Worm (Caenorhabditis elegans) whole organism, early embryonic: ENCODE results near the gene pqn-90.

Experiments used
- B0310.2 ChIP-seq: sonication (generic microtip); optimal IDR thresholded peaks from 2 replicates; lab custom pipeline; 2016; ENCODE audit warnings: mild to moderate bottlenecking, missing genetic modification characterization, missing compliant biosample characterization
- F13C5.2 ChIP-seq: sonication (generic microtip); optimal IDR thresholded peaks from 2 replicates; lab custom pipeline; 2017; ENCODE audit warnings: mild to moderate bottlenecking, missing genetic modification characterization, inconsistent platforms, missing compliant biosample characterization
- aly-1 ChIP-seq: sonication (generic microtip); optimal IDR thresholded peaks from 2 replicates; lab custom pipeline; 2016; ENCODE audit warnings: missing genetic modification characterization, missing compliant biosample characterization
- ama-1 ChIP-seq: fragments of 150-350 bp; optimal IDR thresholded peaks from 2 replicates; lab custom pipeline; 2014
- ceh-13 ChIP-seq: fragments of 200-800 bp; sonication (Bioruptor generic); optimal IDR thresholded peaks from 2 replicates; lab custom pipeline; 2018; ENCODE audit warnings: mild to moderate bottlenecking, missing genetic modification characterization, missing compliant biosample characterization
- ceh-36 ChIP-seq: sonication (generic microtip); optimal IDR thresholded peaks from 2 replicates; lab custom pipeline; 2016; ENCODE audit warnings: missing genetic modification characterization, inconsistent platforms, missing compliant biosample characterization
- ets-7 ChIP-seq: sonication (generic microtip); optimal IDR thresholded peaks from 2 replicates; lab custom pipeline; 2016; ENCODE audit warnings: missing genotype, missing genetic modification characterization, missing compliant biosample characterization
- hmg-4 ChIP-seq: fragments of 200-800 bp; sonication (Bioruptor generic); optimal IDR thresholded peaks from 2 replicates; lab custom pipeline; 2018; ENCODE audit warnings: mild to moderate bottlenecking, missing genetic modification characterization, missing compliant biosample characterization
- pes-1 ChIP-seq: fragments of 200-800 bp; sonication (Bioruptor generic); IDR thresholded peaks from 2 replicates; pipeline ENCODE4 v1.3.6; 2022; ENCODE audit warnings: missing genetic modification reagents, missing genetic modification characterization, missing compliant biosample characterization
- sea-1 ChIP-seq: fragments of 200-800 bp; sonication (Bioruptor generic); conservative IDR thresholded peaks from 2 replicates; pipeline ENCODE4 v1.3.6; 2022; ENCODE audit warnings: missing genetic modification characterization, missing compliant biosample characterization
- tbx-11 ChIP-seq: fragments of 200-800 bp; sonication (Bioruptor generic); IDR thresholded peaks from 2 replicates; pipeline ENCODE4 v1.3.6; 2022; ENCODE audit warnings: missing genetic modification characterization, missing compliant biosample characterization

DNA sequence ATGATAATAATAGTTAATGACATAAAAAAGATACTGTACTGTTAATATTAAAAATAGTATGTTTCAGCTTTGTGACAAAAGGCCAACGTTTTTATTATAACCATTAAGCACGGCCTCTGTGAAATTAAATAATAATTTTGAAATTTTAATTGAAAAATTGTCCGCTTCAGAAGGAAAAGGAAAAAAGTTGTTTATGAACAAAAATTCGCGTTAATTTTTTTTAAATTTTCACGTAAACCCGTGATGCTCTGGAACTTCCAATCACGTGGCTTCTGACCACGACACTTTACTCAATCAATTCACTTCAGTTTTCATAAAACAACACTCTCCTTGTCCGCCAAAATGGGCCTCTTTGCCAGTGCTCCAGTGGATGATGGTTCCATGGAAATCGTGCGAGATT, 30.2 kb upstream of the pqn-90 start, which contains the start of gene Y73F8A.15:
- TF ChIP-seq ama-1 (lab: Kevin White, UChicago) = no peak
- TF ChIP-seq aly-1 (tag; lab: Kevin White, UChicago) = no peak
- no peak for TF ChIP-seq ceh-13 (GFP tag; lab: Kevin White, UChicago)
- no peak for TF ChIP-seq F13C5.2 (tag; lab: Kevin White, UChicago)
- TF ChIP-seq hmg-4 (GFP tag; lab: Kevin White, UChicago) = no peak
- no peak for TF ChIP-seq tbx-11 (GFP tag; lab: Robert Waterston, UW)
- TF ChIP-seq sea-1 = no peak
- TF ChIP-seq pes-1 = no peak
- TF ChIP-seq B0310.2 = no peak
- no peak for TF ChIP-seq ets-7 (tag; lab: Kevin White, UChicago)
- no peak for TF ChIP-seq ceh-36 (tag; lab: Kevin White, UChicago)
